ENCODE assay signal across 7 worm cellular contexts in genomic region chrIV:15696786-15697185, ce11.
TF ChIP-seq lines count a peak whose summit lies in the region.

No protein-coding gene starts in this region.

TF ChIP-seq in whole organism, L1 larva, 84 proteins besides CTCF, POLR2A, EP300 and RAD21 (continues in another document):
- TF ChIP-seq sup-37 (GFP tag; optimal IDR thresholded peaks at IDR 0.05; lab: Kevin White, UChicago) (no peak), alr-1 (tag; optimal IDR thresholded peaks at IDR 0.05; lab: Kevin White, UChicago; ENCODE audit: borderline replicate concordance) (no peak), nhr-20 (tag; optimal IDR thresholded peaks at IDR 0.05; lab: Kevin White, UChicago) (peak; percentile 42), grh-1 (GFP tag; IDR thresholded peaks at IDR 0.05; lab: Robert Waterston, UW) (no peak), efl-3 (GFP tag; optimal IDR thresholded peaks at IDR 0.05; lab: Kevin White, UChicago) (no peak), sptf-1 (tag; optimal IDR thresholded peaks at IDR 0.05; lab: Kevin White, UChicago) (no peak), xbp-1 (tag; optimal IDR thresholded peaks at IDR 0.05; lab: Kevin White, UChicago) (peak; percentile 58), unc-30 (tag; optimal IDR thresholded peaks at IDR 0.05; lab: Kevin White, UChicago) (no peak), ceh-88 (GFP tag; IDR thresholded peaks at IDR 0.05; lab: Robert Waterston, UW) (no peak), elt-3 (tag; optimal IDR thresholded peaks at IDR 0.05; lab: Kevin White, UChicago) (no peak), hlh-17 (GFP tag; optimal IDR thresholded peaks at IDR 0.05; lab: Kevin White, UChicago; ENCODE audit: borderline replicate concordance) (no peak), lsy-2 (tag; optimal IDR thresholded peaks at IDR 0.05; lab: Kevin White, UChicago) (peak; percentile 57 to 83), elt-2 (tag; optimal IDR thresholded peaks at IDR 0.05; lab: Kevin White, UChicago) (no peak)

TF ChIP-seq in whole organism, L2 larva, 48 proteins besides CTCF, POLR2A, EP300 and RAD21 (continues in another document):
- TF ChIP-seq Y55F3AM.14 (GFP tag; optimal IDR thresholded peaks at IDR 0.05; lab: Kevin White, UChicago) (peak; percentile 88), nhr-6 (tag; optimal IDR thresholded peaks at IDR 0.05; lab: Kevin White, UChicago) (peak; percentile 29), C34F6.9 (tag; optimal IDR thresholded peaks at IDR 0.05; lab: Kevin White, UChicago) (peak; percentile 93), ztf-1 (GFP tag; conservative IDR thresholded peaks at IDR 0.05; lab: Robert Waterston, UW) (no peak), egl-27 (tag; optimal IDR thresholded peaks at IDR 0.05; lab: Kevin White, UChicago) (peak; percentile 73), blmp-1 (tag; optimal IDR thresholded peaks at IDR 0.05; lab: Kevin White, UChicago; ENCODE audit: insufficient read depth) (no peak), lsy-2 (tag; optimal IDR thresholded peaks at IDR 0.05; lab: Kevin White, UChicago) (peak; percentile 54 to 84), sma-9 (GFP tag; optimal IDR thresholded peaks at IDR 0.05; lab: Kevin White, UChicago) (peak; percentile 58), sma-9 (tag; optimal IDR thresholded peaks at IDR 0.05; lab: Kevin White, UChicago) (no peak), elt-1 (tag; optimal IDR thresholded peaks at IDR 0.05; lab: Kevin White, UChicago) (no peak), ceh-82 (tag; optimal IDR thresholded peaks at IDR 0.05; lab: Kevin White, UChicago) (peak; percentile 60), lin-13 (GFP tag; optimal IDR thresholded peaks at IDR 0.05; lab: Kevin White, UChicago) (peak; percentile 59), zag-1 (tag; optimal IDR thresholded peaks at IDR 0.05; lab: Kevin White, UChicago) (peak; percentile 94)

TF ChIP-seq in whole organism, L3 larva, 47 proteins besides CTCF, POLR2A, EP300 and RAD21 (continues in another document):
- TF ChIP-seq elt-2 (tag; optimal IDR thresholded peaks at IDR 0.05; lab: Kevin White, UChicago) (no peak), skn-1 (tag; optimal IDR thresholded peaks at IDR 0.05; lab: Kevin White, UChicago) (peak; percentile 36), nfya-1 (tag; optimal IDR thresholded peaks at IDR 0.05; lab: Kevin White, UChicago; ENCODE audit: insufficient read depth) (peak; percentile 92), unc-62 (GFP tag; optimal IDR thresholded peaks at IDR 0.05; lab: Kevin White, UChicago) (peak; percentile 78), egl-5 (tag; optimal IDR thresholded peaks at IDR 0.05; lab: Kevin White, UChicago) (peak; percentile 83), ceh-82 (tag; optimal IDR thresholded peaks at IDR 0.05; lab: Kevin White, UChicago) (peak; percentile 6), aly-2 (tag; optimal IDR thresholded peaks at IDR 0.05; lab: Kevin White, UChicago) (no peak), lin-39 (tag; optimal IDR thresholded peaks at IDR 0.05; lab: Kevin White, UChicago) (peak; percentile 94), nhr-237 (tag; optimal IDR thresholded peaks at IDR 0.05; lab: Kevin White, UChicago) (no peak), tbx-2 (tag; optimal IDR thresholded peaks at IDR 0.05; lab: Kevin White, UChicago) (peak; percentile 49), ceh-28 (tag; optimal IDR thresholded peaks at IDR 0.05; lab: Kevin White, UChicago) (peak; percentile 47), mdl-1 (tag; optimal IDR thresholded peaks at IDR 0.05; lab: Kevin White, UChicago) (peak; percentile 61), unc-39 (tag; optimal IDR thresholded peaks at IDR 0.05; lab: Kevin White, UChicago) (no peak), R02D3.7 (tag; optimal IDR thresholded peaks at IDR 0.05; lab: Kevin White, UChicago) (peak; percentile 29)

TF ChIP-seq in whole organism, L4 larva, 104 proteins besides CTCF, POLR2A, EP300 and RAD21 (continues in another document):
- peak in 1 of 2 experiments; percentile 68 for TF ChIP-seq hif-1 (tag; optimal IDR thresholded peaks at IDR 0.05; lab: Kevin White, UChicago)
- no peak for TF ChIP-seq ama-1 (optimal IDR thresholded peaks at IDR 0.05; lab: Kevin White, UChicago)
- 0 out of 2 replicates have a peak, but pooled peaks have one; percentile 23 for TF ChIP-seq tra-1 (GFP tag; IDR thresholded peaks at IDR 0.05; lab: Robert Waterston, UW)
- TF ChIP-seq pha-4 (GFP tag; IDR thresholded peaks at IDR 0.05; lab: Robert Waterston, UW), result peak; percentile 31; the same call in 1 of the 2 replicates
- TF ChIP-seq pha-4 (tag; optimal IDR thresholded peaks at IDR 0.05; lab: Kevin White, UChicago), result no peak
- no peak for TF ChIP-seq T20F7.1 (GFP tag; optimal IDR thresholded peaks at IDR 0.05; lab: Kevin White, UChicago)
- no peak for TF ChIP-seq ZK546.5 (tag; optimal IDR thresholded peaks at IDR 0.05; lab: Kevin White, UChicago)
- TF ChIP-seq pqm-1 (tag; optimal IDR thresholded peaks at IDR 0.05; lab: Kevin White, UChicago), result no peak
- no peak for TF ChIP-seq duxl-1 (tag; optimal IDR thresholded peaks at IDR 0.05; lab: Kevin White, UChicago; ENCODE audit: poor library complexity)
- TF ChIP-seq nhr-10 (tag; optimal IDR thresholded peaks at IDR 0.05; lab: Kevin White, UChicago), result no peak
- no peak for TF ChIP-seq skn-1 (tag; optimal IDR thresholded peaks at IDR 0.05; lab: Kevin White, UChicago)
- no peak for TF ChIP-seq egl-27 (tag; optimal IDR thresholded peaks at IDR 0.05; lab: Kevin White, UChicago)
- peak; percentile 82 for TF ChIP-seq rbr-2 (tag; optimal IDR thresholded peaks at IDR 0.05; lab: Kevin White, UChicago)
- TF ChIP-seq daf-19 (GFP tag; conservative IDR thresholded peaks at IDR 0.05; lab: Robert Waterston, UW), result no peak

TF ChIP-seq in whole organism, late embryonic, 69 proteins besides CTCF, POLR2A, EP300 and RAD21:
- TF ChIP-seq ceh-31 (tag; optimal IDR thresholded peaks at IDR 0.05; lab: Kevin White, UChicago), result peak; percentile 74
- no peak for TF ChIP-seq Y22D7AL.16 (tag; optimal IDR thresholded peaks at IDR 0.05; lab: Kevin White, UChicago)
- peak; percentile 78 for TF ChIP-seq ceh-18 (tag; optimal IDR thresholded peaks at IDR 0.05; lab: Kevin White, UChicago)
- TF ChIP-seq ceh-34 (tag; optimal IDR thresholded peaks at IDR 0.05; lab: Kevin White, UChicago), result no peak
- TF ChIP-seq ceh-14 (tag; optimal IDR thresholded peaks at IDR 0.05; lab: Kevin White, UChicago), result peak; percentile 14
- no peak for TF ChIP-seq ceh-45 (GFP tag; IDR thresholded peaks at IDR 0.05; lab: Robert Waterston, UW)
- TF ChIP-seq unc-42 (tag; optimal IDR thresholded peaks at IDR 0.05; lab: Kevin White, UChicago), result peak; percentile 44
- peak; percentile 18 for TF ChIP-seq ceh-19 (GFP tag; optimal IDR thresholded peaks at IDR 0.05; lab: Kevin White, UChicago)
- TF ChIP-seq nfya-1 (tag; optimal IDR thresholded peaks at IDR 0.05; lab: Kevin White, UChicago), result peak; percentile 55
- TF ChIP-seq hlh-6 (tag; optimal IDR thresholded peaks at IDR 0.05; lab: Kevin White, UChicago), result no peak
- TF ChIP-seq unc-55 (GFP tag; optimal IDR thresholded peaks at IDR 0.05; lab: Kevin White, UChicago), result peak; percentile 60
TF ChIP-seq in whole organism, late embryonic: peak in this region for 7.

TF ChIP-seq in whole organism, mixed stage, embryonic, 35 proteins besides CTCF, POLR2A, EP300 and RAD21:
- peak; percentile 62 for TF ChIP-seq ces-1 (GFP tag; optimal IDR thresholded peaks at IDR 0.05; lab: Kevin White, UChicago)
- TF ChIP-seq unc-62 (GFP tag; optimal IDR thresholded peaks at IDR 0.05; lab: Kevin White, UChicago), result peak; percentile 13
- peak; percentile 5 for TF ChIP-seq sptf-1 (tag; optimal IDR thresholded peaks at IDR 0.05; lab: Kevin White, UChicago)
- peak; percentile 39 for TF ChIP-seq unc-120 (tag; optimal IDR thresholded peaks at IDR 0.05; lab: Kevin White, UChicago; ENCODE audit: poor library complexity, severe bottlenecking)
- TF ChIP-seq nhr-76 (tag; optimal IDR thresholded peaks at IDR 0.05; lab: Kevin White, UChicago), result no peak
TF ChIP-seq in whole organism, mixed stage, embryonic: peak in this region for 4.

TF ChIP-seq in whole organism, young adult, 124 proteins besides CTCF, POLR2A, EP300 and RAD21:
- TF ChIP-seq attf-3 (GFP tag; conservative IDR thresholded peaks at IDR 0.05; lab: Robert Waterston, UW) (no peak), K12H6.12 (tag; optimal IDR thresholded peaks at IDR 0.05; lab: Kevin White, UChicago) (peak; percentile 88), lin-40 (tag; optimal IDR thresholded peaks at IDR 0.05; lab: Kevin White, UChicago) (peak; percentile 48), hmg-1.2 (GFP tag; IDR thresholded peaks at IDR 0.05; lab: Robert Waterston, UW) (peak; percentile 62), chd-7 (tag; optimal IDR thresholded peaks at IDR 0.05; lab: Kevin White, UChicago) (peak; percentile 24), B0019.2 (GFP tag; conservative IDR thresholded peaks at IDR 0.05; lab: Robert Waterston, UW) (no peak), unc-62 (GFP tag; optimal IDR thresholded peaks at IDR 0.05; lab: Kevin White, UChicago) (no peak), mes-4 (tag; optimal IDR thresholded peaks at IDR 0.05; lab: Kevin White, UChicago) (no peak), efl-1 (GFP tag; optimal IDR thresholded peaks at IDR 0.05; lab: Kevin White, UChicago) (no peak), cebp-1 (GFP tag; IDR thresholded peaks at IDR 0.05; lab: Robert Waterston, UW) (no peak), cebp-1 (tag; optimal IDR thresholded peaks at IDR 0.05; lab: Kevin White, UChicago) (peak; percentile 65), tbx-9 (tag; optimal IDR thresholded peaks at IDR 0.05; lab: Kevin White, UChicago; ENCODE audit: borderline replicate concordance) (no peak), Y53G8AR.9 (GFP tag; conservative IDR thresholded peaks at IDR 0.05; lab: Robert Waterston, UW) (no peak), nfyb-1 (GFP tag; IDR thresholded peaks at IDR 0.05; lab: Robert Waterston, UW) (peak; percentile 62; the same call in 1 of the 2 replicates), K11D2.4 (GFP tag; IDR thresholded peaks at IDR 0.05; lab: Robert Waterston, UW) (0 out of 2 replicates have a peak, but pooled peaks have one; percentile 46), let-607 (tag; optimal IDR thresholded peaks at IDR 0.05; lab: Kevin White, UChicago) (no peak), lin-35 (GFP tag; optimal IDR thresholded peaks at IDR 0.05; lab: Kevin White, UChicago) (peak in 1 of 3 experiments; percentile 50), attf-5 (GFP tag; optimal IDR thresholded peaks at IDR 0.05; lab: Kevin White, UChicago) (peak; percentile 67), egrh-3 (GFP tag; IDR thresholded peaks at IDR 0.05; lab: Robert Waterston, UW) (0 out of 2 replicates have a peak, but pooled peaks have one; percentile 8), somi-1 (GFP tag; optimal IDR thresholded peaks at IDR 0.05; lab: Kevin White, UChicago) (peak; percentile 23), ceh-58 (GFP tag; IDR thresholded peaks at IDR 0.05; lab: Robert Waterston, UW) (no peak), ceh-79 (tag; optimal IDR thresholded peaks at IDR 0.05; lab: Kevin White, UChicago) (no peak), pbrm-1 (GFP tag; IDR thresholded peaks at IDR 0.05; lab: Robert Waterston, UW) (no peak), snpc-4 (GFP tag; optimal IDR thresholded peaks at IDR 0.05; lab: Kevin White, UChicago) (no peak), snpc-4 (tag; optimal IDR thresholded peaks at IDR 0.05; lab: Kevin White, UChicago) (peak in 1 of 4 experiments; percentile 33), rec-8 (tag; optimal IDR thresholded peaks at IDR 0.05; lab: Kevin White, UChicago) (no peak)
